Fruit fly (Drosophila melanogaster) whole organism, embryonic: ENCODE data around the gene Sec5.
A peak's percentile ranks its signal among the peaks of the same experiment; 100 is the strongest.

ENCODE experiments used
- Atf-2 ChIP-seq: fragments of 200-800 bp; sonication (Bioruptor generic); optimal IDR thresholded peaks from 2 replicates; lab custom pipeline; 2016; ENCODE audit warnings: missing biosample characterization, missing genetic modification characterization
- Awh ChIP-seq: fragments of 200-800 bp; sonication (Bioruptor generic); IDR thresholded peaks from 2 replicates; pipeline ENCODE4, ENCODE4 v1.3.6; 2022; ENCODE audit warnings: missing biosample characterization, missing genetic modification characterization
- CG10565 ChIP-seq: fragments of 200-800 bp; sonication (Bioruptor generic); optimal IDR thresholded peaks from 3 replicates; lab custom pipeline; 2016; ENCODE audit warnings: missing biosample characterization, mild to moderate bottlenecking, missing genetic modification characterization
- CG11695 ChIP-seq: fragments of 200-800 bp; sonication (Bioruptor generic); IDR thresholded peaks from 3 replicates; pipeline ENCODE4 v1.3.6; 2022; ENCODE audit warnings: missing biosample characterization, missing genetic modification characterization
- CG11696 ChIP-seq: fragments of 200-800 bp; sonication (Bioruptor generic); IDR thresholded peaks from 2 replicates; pipeline ENCODE4 v1.3.6; 2022; ENCODE audit warnings: missing biosample characterization, missing genetic modification characterization
- CG11723 ChIP-seq: fragments of 200-800 bp; sonication (Bioruptor generic); optimal IDR thresholded peaks from 2 replicates; lab custom pipeline; 2017; ENCODE audit warnings: missing biosample characterization, mild to moderate bottlenecking, missing genetic modification characterization
- CG12659 ChIP-seq: fragments of 200-800 bp; sonication (Bioruptor generic); optimal IDR thresholded peaks from 3 replicates; lab custom pipeline; 2017; ENCODE audit warnings: mild to moderate bottlenecking, missing biosample characterization, missing genetic modification reagents, missing genetic modification characterization
- CG13287 ChIP-seq: fragments of 200-800 bp; sonication (Bioruptor generic); IDR thresholded peaks from 2 replicates; pipeline ENCODE4 v1.3.6; 2022; ENCODE audit warnings: missing biosample characterization, missing genetic modification characterization; ENCODE audit not compliant: partially characterized antibody
- CG15073 ChIP-seq: fragments of 200-800 bp; sonication (Bioruptor generic); optimal IDR thresholded peaks from 2 replicates; lab custom pipeline; 2016; ENCODE audit warnings: missing biosample characterization, missing genetic modification characterization
- CG16863 ChIP-seq: fragments of 200-800 bp; sonication (Bioruptor generic); optimal IDR thresholded peaks from 3 replicates; lab custom pipeline; 2016; ENCODE audit warnings: missing biosample characterization, missing genetic modification characterization
- CG17568 ChIP-seq: fragments of 200-800 bp; sonication (Bioruptor generic); optimal IDR thresholded peaks from 2 replicates; lab custom pipeline; 2018; ENCODE audit warnings: missing biosample characterization, mild to moderate bottlenecking, missing genetic modification characterization, moderate library complexity
- CG17612 ChIP-seq: fragments of 200-800 bp; sonication (Bioruptor generic); IDR thresholded peaks from 2 replicates; pipeline ENCODE4 v1.3.6; 2022; ENCODE audit warnings: missing biosample characterization, missing genetic modification characterization
- CG2129 ChIP-seq: fragments of 200-800 bp; sonication (Bioruptor generic); IDR thresholded peaks from 2 replicates; pipeline ENCODE4 v1.3.6; 2022; ENCODE audit warnings: missing biosample characterization, missing genetic modification characterization; ENCODE audit not compliant: partially characterized antibody
- CG34376 ChIP-seq: fragments of 200-800 bp; sonication (Bioruptor generic); optimal IDR thresholded peaks from 2 replicates; lab custom pipeline; 2018; ENCODE audit warnings: missing biosample characterization, mild to moderate bottlenecking, missing genetic modification characterization
- CG34422 ChIP-seq: fragments of 200-800 bp; sonication (Bioruptor generic); IDR thresholded peaks from 3 replicates; pipeline ENCODE4 v1.3.6; 2022; ENCODE audit warnings: missing biosample characterization, missing genetic modification characterization
- CG3995 ChIP-seq: fragments of 200-800 bp; sonication (Bioruptor generic); optimal IDR thresholded peaks from 3 replicates; lab custom pipeline; 2016; ENCODE audit warnings: missing biosample characterization, missing genetic modification characterization
- CG42726 ChIP-seq: fragments of 200-800 bp; sonication (Bioruptor generic); IDR thresholded peaks from 2 replicates; pipeline ENCODE4 v1.3.6; 2022; ENCODE audit warnings: missing biosample characterization, missing genetic modification characterization; ENCODE audit not compliant: partially characterized antibody
- CG43689 ChIP-seq: fragments of 200-800 bp; sonication (Bioruptor generic); IDR thresholded peaks from 2 replicates; pipeline ENCODE4 v1.3.6; 2022; ENCODE audit warnings: missing biosample characterization, missing genetic modification characterization
- CG5180 ChIP-seq: fragments of 200-800 bp; sonication (Bioruptor generic); optimal IDR thresholded peaks from 3 replicates; lab custom pipeline; 2017; ENCODE audit warnings: missing biosample characterization, missing genetic modification characterization, mild to moderate bottlenecking, moderate library complexity, missing genetic modification reagents
- CG6765 ChIP-seq: fragments of 200-800 bp; sonication (Bioruptor generic); optimal IDR thresholded peaks from 3 replicates; lab custom pipeline; 2017; ENCODE audit warnings: missing biosample characterization, mild to moderate bottlenecking, missing genetic modification characterization
- CG9609 ChIP-seq: fragments of 200-800 bp; sonication (Bioruptor generic); optimal IDR thresholded peaks from 3 replicates; lab custom pipeline; 2016; ENCODE audit warnings: missing biosample characterization, missing genetic modification characterization
- CHES-1-like ChIP-seq: fragments of 200-800 bp; sonication (Bioruptor generic); optimal IDR thresholded peaks from 2 replicates; lab custom pipeline; 2016; ENCODE audit warnings: missing biosample characterization, missing genetic modification characterization
- CrebB ChIP-seq: fragments of 200-800 bp; sonication (Bioruptor generic); optimal IDR thresholded peaks from 3 replicates; lab custom pipeline; 2018; ENCODE audit warnings: missing biosample characterization, mild to moderate bottlenecking, missing genetic modification characterization
- D19B ChIP-seq: fragments of 200-800 bp; sonication (Bioruptor generic); optimal IDR thresholded peaks from 2 replicates; lab custom pipeline; 2017; ENCODE audit warnings: missing biosample characterization, mild to moderate bottlenecking, missing genetic modification characterization
- Doc3 ChIP-seq: fragments of 200-800 bp; sonication (Bioruptor generic); IDR thresholded peaks from 3 replicates; pipeline ENCODE4 v1.3.6; 2022; ENCODE audit warnings: missing biosample characterization, missing genetic modification characterization; ENCODE audit not compliant: partially characterized antibody
- Fer1 ChIP-seq: fragments of 200-800 bp; sonication (Bioruptor generic); optimal IDR thresholded peaks from 2 replicates; lab custom pipeline; 2017; ENCODE audit warnings: missing biosample characterization, mild to moderate bottlenecking, missing genetic modification characterization
- Fer2 ChIP-seq: fragments of 200-800 bp; sonication (Bioruptor generic); optimal IDR thresholded peaks from 2 replicates; lab custom pipeline; 2018; ENCODE audit warnings: missing biosample characterization, mild to moderate bottlenecking, missing genetic modification characterization, moderate library complexity
- HLH4C ChIP-seq: fragments of 200-800 bp; sonication (Bioruptor generic); IDR thresholded peaks from 3 replicates; pipeline ENCODE4 v1.3.6; 2022; ENCODE audit warnings: missing biosample characterization, missing genetic modification characterization; ENCODE audit not compliant: partially characterized antibody
- HmgZ ChIP-seq: fragments of 200-800 bp; sonication (Bioruptor generic); optimal IDR thresholded peaks from 2 replicates; lab custom pipeline; 2018; ENCODE audit warnings: missing biosample characterization, mild to moderate bottlenecking, missing genetic modification characterization
- Hmr ChIP-seq: fragments of 200-800 bp; sonication (Bioruptor generic); optimal IDR thresholded peaks from 3 replicates; lab custom pipeline; 2017; ENCODE audit warnings: mild to moderate bottlenecking, missing biosample characterization, missing genetic modification reagents, missing genetic modification characterization
- Hr3 ChIP-seq: fragments of 200-800 bp; sonication (Bioruptor generic); optimal IDR thresholded peaks from 3 replicates; lab custom pipeline; 2016; ENCODE audit warnings: missing biosample characterization, missing genetic modification characterization
- Nf-YB ChIP-seq: fragments of 200-800 bp; sonication (Bioruptor generic); optimal IDR thresholded peaks from 3 replicates; lab custom pipeline; 2019; ENCODE audit warnings: missing biosample characterization, mild to moderate bottlenecking, missing genetic modification characterization, moderate library complexity
- Nf-YC ChIP-seq: fragments of 200-800 bp; optimal IDR thresholded peaks from 3 replicates; lab custom pipeline; 2019; ENCODE audit warnings: missing biosample characterization, mild to moderate bottlenecking, missing genetic modification characterization, moderate library complexity
- Opbp ChIP-seq: fragments of 200-800 bp; sonication (Bioruptor generic); IDR thresholded peaks from 3 replicates; pipeline ENCODE4 v1.3.6; 2022; ENCODE audit warnings: missing biosample characterization, missing genetic modification characterization; ENCODE audit not compliant: partially characterized antibody
- ato ChIP-seq: fragments of 200-800 bp; sonication (Bioruptor generic); IDR thresholded peaks from 2 replicates; pipeline ENCODE4 v1.3.6; 2022; ENCODE audit warnings: missing biosample characterization, missing genetic modification characterization; ENCODE audit not compliant: partially characterized antibody
- az2 ChIP-seq: fragments of 200-800 bp; sonication (Bioruptor generic); optimal IDR thresholded peaks from 3 replicates; lab custom pipeline; 2016; ENCODE audit warnings: missing biosample characterization, missing genetic modification characterization
- bbx ChIP-seq: fragments of 200-800 bp; sonication (Bioruptor generic); IDR thresholded peaks from 2 replicates; pipeline ENCODE4 v1.3.6; 2022; ENCODE audit warnings: missing biosample characterization, missing genetic modification characterization; ENCODE audit not compliant: partially characterized antibody
- gcm ChIP-seq: fragments of 200-800 bp; sonication (Bioruptor generic); optimal IDR thresholded peaks from 2 replicates; lab custom pipeline; 2019; ENCODE audit warnings: missing biosample characterization, mild to moderate bottlenecking, missing genetic modification characterization, moderate library complexity
- h ChIP-seq: fragments of >200 bp; optimal IDR thresholded peaks from 2 replicates; lab custom pipeline; 2017
- lbe ChIP-seq: fragments of 200-800 bp; sonication (Bioruptor generic); optimal IDR thresholded peaks from 2 replicates; lab custom pipeline; 2016; ENCODE audit warnings: missing biosample characterization, mild to moderate bottlenecking, missing genetic modification characterization
- nmo ChIP-seq: fragments of 200-800 bp; sonication (Bioruptor generic); optimal IDR thresholded peaks from 2 replicates; lab custom pipeline; 2018; ENCODE audit warnings: missing biosample characterization, mild to moderate bottlenecking, missing genetic modification characterization, moderate library complexity
- onecut ChIP-seq: fragments of 200-800 bp; sonication (Bioruptor generic); IDR thresholded peaks from 2 replicates; pipeline ENCODE4 v1.3.6; 2022; ENCODE audit warnings: missing biosample characterization, missing genetic modification characterization
- pho ChIP-seq: fragments of 200-800 bp; sonication (Bioruptor generic); optimal IDR thresholded peaks from 2 replicates; lab custom pipeline; 2016; ENCODE audit warnings: missing biosample characterization, missing genetic modification characterization
- salm ChIP-seq: fragments of 200-800 bp; sonication (Bioruptor generic); optimal IDR thresholded peaks from 2 replicates; lab custom pipeline; 2018; ENCODE audit warnings: missing biosample characterization, mild to moderate bottlenecking, missing genetic modification characterization
- sisA ChIP-seq: fragments of 200-800 bp; sonication (Bioruptor generic); IDR thresholded peaks from 2 replicates; pipeline ENCODE4 v1.3.6; 2022; ENCODE audit warnings: missing biosample characterization, missing genetic modification characterization
- slp2 ChIP-seq: fragments of 200-800 bp; sonication (Bioruptor generic); optimal IDR thresholded peaks from 2 replicates; lab custom pipeline; 2016; ENCODE audit warnings: missing biosample characterization, missing genetic modification characterization
- sob ChIP-seq: fragments of 200-800 bp; sonication (Bioruptor generic); IDR thresholded peaks from 2 replicates; pipeline ENCODE4 v1.3.6; 2022; ENCODE audit warnings: missing biosample characterization, missing genetic modification characterization
- zfh2 ChIP-seq: fragments of 200-800 bp; sonication (Bioruptor generic); optimal IDR thresholded peaks from 2 replicates; lab custom pipeline; 2016; ENCODE audit warnings: missing biosample characterization, missing genetic modification characterization

Sec5 gene

dm6 chr2L:3478034-3478880 is 21.2 kb downstream of the Sec5 start, which contains the start of gene Thor (continued):
- TF ChIP-seq h (lab: Kevin White, UChicago): no peak
- TF ChIP-seq pho (GFP tag; lab: Kevin White, UChicago): peak; percentile 80
- TF ChIP-seq slp2 (GFP tag; lab: Kevin White, UChicago): peak; percentile 53
- peak; percentile 80 for TF ChIP-seq CHES-1-like (GFP tag; lab: Kevin White, UChicago)
- TF ChIP-seq Fer2 (tag; lab: Kevin White, UChicago): no peak
- peak; percentile 74 for TF ChIP-seq CG12659
- TF ChIP-seq zfh2 (GFP tag; lab: Kevin White, UChicago): peak; percentile 50
- TF ChIP-seq CG42726 (GFP tag; lab: Robert Waterston, UW): peak; percentile 91
- no peak for TF ChIP-seq Doc3 (GFP tag; lab: Robert Waterston, UW)
- peak; percentile 74 for TF ChIP-seq CG5180 (GFP tag; lab: Kevin White, UChicago)
- peak; percentile 45 for TF ChIP-seq sisA (GFP tag; lab: Robert Waterston, UW)
- peak; percentile 84; the same call in 1 of the 3 replicates for TF ChIP-seq CG34422
- peak; percentile 31 for TF ChIP-seq nmo (GFP tag; lab: Kevin White, UChicago)
- peak; percentile 71 for TF ChIP-seq Nf-YC (tag; lab: Kevin White, UChicago)
- TF ChIP-seq Awh (GFP tag; lab: Robert Waterston, UW): peak; percentile 87
- no peak for TF ChIP-seq D19B (GFP tag; lab: Kevin White, UChicago)
- TF ChIP-seq CG15073 (GFP tag; lab: Kevin White, UChicago): no peak
- peak; percentile 57; the same call in 1 of the 3 replicates for TF ChIP-seq CG11695 (GFP tag; lab: Robert Waterston, UW)
- peak; percentile 62 for TF ChIP-seq CG6765
- peak; percentile 53; the same call in 1 of the 2 replicates for TF ChIP-seq CG11696 (GFP tag; lab: Robert Waterston, UW)
- TF ChIP-seq CG11723 (GFP tag; lab: Kevin White, UChicago): peak; percentile 50
- peak; percentile 58 for TF ChIP-seq CG13287 (GFP tag; lab: Robert Waterston, UW)
- no peak for TF ChIP-seq CG3995 (GFP tag; lab: Kevin White, UChicago)
- TF ChIP-seq onecut (GFP tag; lab: Robert Waterston, UW): peak; percentile 69
- TF ChIP-seq salm: peak; percentile 20
- TF ChIP-seq CG17612 (GFP tag; lab: Robert Waterston, UW): no peak
- TF ChIP-seq gcm (GFP tag; lab: Kevin White, UChicago): peak; percentile 41
- TF ChIP-seq Opbp (GFP tag; lab: Robert Waterston, UW): peak; percentile 71
- peak; percentile 75 for TF ChIP-seq lbe
- peak; percentile 80 for TF ChIP-seq HmgZ (tag; lab: Kevin White, UChicago)
- TF ChIP-seq bbx (GFP tag; lab: Robert Waterston, UW): peak; percentile 78
- peak; percentile 76 for TF ChIP-seq sob (GFP tag; lab: Robert Waterston, UW)
- peak; percentile 19 for TF ChIP-seq az2 (GFP tag; lab: Kevin White, UChicago)
- peak; percentile 62 for TF ChIP-seq CG16863
- TF ChIP-seq CG17568 (GFP tag; lab: Kevin White, UChicago): peak; percentile 71
- TF ChIP-seq Hmr (GFP tag; lab: Kevin White, UChicago): peak; percentile 87
- peak; percentile 55; the same call in 1 of the 3 replicates for TF ChIP-seq HLH4C (GFP tag; lab: Robert Waterston, UW)
- TF ChIP-seq Atf-2: peak; percentile 50
- peak; percentile 13 for TF ChIP-seq Hr3 (GFP tag; lab: Kevin White, UChicago)
- TF ChIP-seq ato (GFP tag; lab: Robert Waterston, UW): peak; percentile 52
- peak; percentile 43; the same call in 1 of the 2 replicates for TF ChIP-seq CG43689 (GFP tag; lab: Robert Waterston, UW)
- peak; percentile 17 for TF ChIP-seq CG10565 (GFP tag; lab: Kevin White, UChicago)
- TF ChIP-seq CG34376 (GFP tag; lab: Kevin White, UChicago): peak; percentile 93
- TF ChIP-seq CG2129 (GFP tag; lab: Robert Waterston, UW): no peak
- TF ChIP-seq Nf-YB (GFP tag; lab: Kevin White, UChicago): peak; percentile 22
- peak; percentile 22 for TF ChIP-seq CG9609 (GFP tag; lab: Kevin White, UChicago)
- TF ChIP-seq Fer1 (GFP tag; lab: Kevin White, UChicago): peak; percentile 79
- TF ChIP-seq CrebB: peak; percentile 87
